Worm (Caenorhabditis elegans): ENCODE data around the gene C27B7.5.

DNA sequence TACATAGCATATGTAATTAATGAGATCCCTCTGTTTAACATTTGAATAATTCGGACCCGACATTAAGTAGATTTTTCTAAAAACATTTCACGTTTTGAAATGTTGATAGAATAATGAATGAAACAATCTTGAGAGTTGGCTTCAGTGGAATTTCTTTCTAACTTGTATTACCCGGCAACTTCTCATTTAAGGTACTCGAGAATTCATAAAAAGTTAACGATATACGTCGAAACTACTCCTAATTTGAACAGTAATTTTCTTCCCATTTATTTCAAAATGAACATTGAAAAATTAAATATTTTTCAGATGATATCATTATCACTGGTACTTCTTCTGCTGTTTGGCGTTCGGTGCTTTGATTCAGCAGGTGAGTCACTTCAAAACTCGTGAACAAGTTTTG is 5.3 kb downstream of the C27B7.5 start, which contains the start of gene C27B7.7:
- no peak for TF ChIP-seq nhr-23 (tag; optimal IDR thresholded peaks at IDR 0.05)
- TF ChIP-seq lsy-2 (tag; optimal IDR thresholded peaks at IDR 0.05): no peak
- no peak for TF ChIP-seq nhr-25 (tag; optimal IDR thresholded peaks at IDR 0.05)
- no peak for TF ChIP-seq ceh-82 (tag; optimal IDR thresholded peaks at IDR 0.05)
- TF ChIP-seq aly-2 (tag; optimal IDR thresholded peaks at IDR 0.05): no peak
- TF ChIP-seq elt-3 (tag; optimal IDR thresholded peaks at IDR 0.05): no peak
- TF ChIP-seq lin-39 (tag; optimal IDR thresholded peaks at IDR 0.05): no peak
- no peak for TF ChIP-seq ztf-4 (tag; optimal IDR thresholded peaks at IDR 0.05)
- no peak for TF ChIP-seq lin-11 (tag; optimal IDR thresholded peaks at IDR 0.05)

All from whole organism, L2 larva.